Worm (Caenorhabditis elegans) whole organism, midembryonic: Measurements from ENCODE around the gene Y97E10B.1.

Experiments
- cog-1 ChIP-seq: sonication (generic microtip); optimal IDR thresholded peaks from 2 replicates; lab custom pipeline; 2016; ENCODE audit warnings: missing genetic modification characterization, missing compliant biosample characterization
- flt-1 ChIP-seq: fragments of 200-800 bp; sonication (Bioruptor generic); IDR thresholded peaks from 2 replicates; pipeline ENCODE4 v1.3.6; 2022; ENCODE audit warnings: missing genetic modification characterization, missing compliant biosample characterization
- klf-2 ChIP-seq: fragments of 200-800 bp; sonication (Bioruptor generic); conservative IDR thresholded peaks from 2 replicates; pipeline ENCODE4 v1.3.6; 2022; ENCODE audit warnings: missing genetic modification reagents, missing genetic modification characterization, missing compliant biosample characterization
- med-1 ChIP-seq: sonication (generic microtip); optimal IDR thresholded peaks from 2 replicates; lab custom pipeline; 2017; ENCODE audit warnings: missing genetic modification characterization, mild to moderate bottlenecking, missing compliant biosample characterization, antibody characterized with exemption, missing genetic modification reagents; ENCODE audit not compliant: insufficient read depth
- ref-1 ChIP-seq: fragments of 200-800 bp; sonication (Bioruptor generic); conservative IDR thresholded peaks from 2 replicates; pipeline ENCODE4 v1.3.6; 2022; ENCODE audit warnings: missing genetic modification reagents, missing genetic modification characterization, missing compliant biosample characterization
- tab-1 ChIP-seq: fragments of 200-800 bp; sonication (Bioruptor generic); IDR thresholded peaks from 2 replicates; pipeline ENCODE4 v1.3.6; 2022; ENCODE audit warnings: missing genetic modification characterization, missing compliant biosample characterization
- ztf-23 ChIP-seq: fragments of 200-800 bp; sonication (Bioruptor generic); IDR thresholded peaks from 2 replicates; pipeline ENCODE4 v1.3.6; 2022; ENCODE audit warnings: missing genetic modification reagents, missing genetic modification characterization, missing compliant biosample characterization
- ztf-29 ChIP-seq: fragments of 200-800 bp; sonication (Bioruptor generic); IDR thresholded peaks from 2 replicates; pipeline ENCODE4 v1.3.6; 2022; ENCODE audit warnings: missing genetic modification reagents, missing genetic modification characterization, missing compliant biosample characterization

DNA sequence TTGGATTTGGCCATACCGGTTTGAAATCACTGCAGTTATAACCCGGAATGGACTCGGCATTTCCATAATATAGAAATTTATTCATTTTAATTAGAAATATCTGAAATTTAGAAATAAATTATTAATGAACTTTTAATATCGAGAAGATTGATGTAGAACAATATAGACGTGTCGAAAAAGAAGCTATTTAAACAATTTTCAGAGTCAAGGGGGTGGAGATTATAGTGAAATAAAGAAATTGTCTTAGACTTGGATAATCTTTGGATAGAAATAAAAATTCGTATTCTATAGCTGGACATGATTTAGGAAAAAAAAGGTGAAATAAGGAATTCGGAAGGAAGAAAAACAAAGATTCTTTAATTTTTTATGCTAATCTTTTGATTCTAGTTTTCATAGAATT, 3.4 kb upstream of the Y97E10B.1 start, which contains the start of gene srt-53:
- TF ChIP-seq flt-1 (GFP tag; lab: Robert Waterston, UW) (no peak), klf-2 (GFP tag; lab: Robert Waterston, UW) (no peak), med-1 (GFP tag; lab: Kevin White, UChicago) (no peak), ztf-29 (GFP tag; lab: Robert Waterston, UW) (no peak), cog-1 (tag; lab: Kevin White, UChicago) (no peak), ztf-23 (no peak), tab-1 (GFP tag; lab: Robert Waterston, UW) (no peak), ref-1 (no peak)
